Worm (Caenorhabditis elegans) whole organism, young adult: ENCODE measurements around the gene metr-1.

Source experiments
- C06A6.2 ChIP-seq: fragments of 200-800 bp; sonication (Bioruptor generic); conservative IDR thresholded peaks from 2 replicates; pipeline ENCODE4 v1.3.6; 2022; ENCODE audit warnings: missing genetic modification characterization, missing compliant biosample characterization
- K11D2.4 ChIP-seq: fragments of 200-800 bp; sonication (Bioruptor generic); IDR thresholded peaks from 2 replicates; pipeline ENCODE4 v1.3.6; 2022; ENCODE audit warnings: missing genetic modification reagents, missing genetic modification characterization, missing compliant biosample characterization

DNA sequence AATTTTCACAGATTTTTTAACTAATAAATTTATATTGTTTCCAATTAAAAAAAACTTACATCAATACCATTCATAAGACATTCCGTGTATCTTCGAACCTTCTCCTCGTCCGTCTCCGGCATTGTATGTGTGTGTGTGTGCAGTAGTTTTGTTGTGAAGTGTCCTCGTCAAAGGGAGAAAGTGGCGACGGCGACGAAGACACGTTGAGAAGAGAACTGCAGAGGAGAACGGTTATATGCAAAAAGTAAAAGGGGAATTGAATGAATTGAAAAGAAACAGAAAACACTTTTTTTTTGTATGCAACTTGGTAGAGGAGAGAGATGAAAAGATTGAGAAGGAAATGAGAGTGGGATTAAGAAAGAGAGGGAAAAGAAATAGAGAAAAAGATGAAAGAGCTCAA, 19.1 kb downstream of the metr-1 start:
- TF ChIP-seq K11D2.4 (GFP tag; lab: Robert Waterston, UW) = no peak
- TF ChIP-seq C06A6.2 = no peak
